Fruit fly (Drosophila melanogaster) whole organism, adult: ENCODE data around the gene CG43062.

Experiments
- CG11617 ChIP-seq: fragments of 200-800 bp; sonication (Bioruptor generic); optimal IDR thresholded peaks from 2 replicates; lab custom pipeline; 2017; ENCODE audit warnings: mild to moderate bottlenecking, missing biosample characterization, missing genetic modification reagents, missing genetic modification characterization
- CG12768 ChIP-seq: fragments of 200-800 bp; sonication (Bioruptor generic); optimal IDR thresholded peaks from 2 replicates; lab custom pipeline; 2017; ENCODE audit warnings: missing biosample characterization, missing genetic modification characterization, mild to moderate bottlenecking, moderate library complexity, missing genetic modification reagents
- CG14711 ChIP-seq: fragments of 200-800 bp; sonication (Bioruptor generic); optimal IDR thresholded peaks from 2 replicates; lab custom pipeline; 2018; ENCODE audit warnings: missing biosample characterization, mild to moderate bottlenecking, missing genetic modification characterization, moderate library complexity
- CG1620 ChIP-seq: fragments of 200-800 bp; sonication (Bioruptor generic); optimal IDR thresholded peaks from 2 replicates; lab custom pipeline; 2016; ENCODE audit warnings: missing biosample characterization, missing genetic modification characterization
- CG33017 ChIP-seq: fragments of 200-800 bp; sonication (Bioruptor generic); optimal IDR thresholded peaks from 2 replicates; lab custom pipeline; 2018; ENCODE audit warnings: missing biosample characterization, mild to moderate bottlenecking, missing genetic modification characterization, moderate library complexity
- CG5204 ChIP-seq: fragments of 200-800 bp; sonication (Bioruptor generic); optimal IDR thresholded peaks from 2 replicates; lab custom pipeline; 2016; ENCODE audit warnings: missing biosample characterization, missing genetic modification characterization
- CG7045 ChIP-seq: fragments of 200-800 bp; sonication (Bioruptor generic); optimal IDR thresholded peaks from 2 replicates; lab custom pipeline; 2017; ENCODE audit warnings: missing biosample characterization, mild to moderate bottlenecking, missing genetic modification characterization
- CG7101 ChIP-seq: fragments of 200-800 bp; sonication (Bioruptor generic); optimal IDR thresholded peaks from 2 replicates; lab custom pipeline; 2018; ENCODE audit warnings: missing biosample characterization, mild to moderate bottlenecking, missing genetic modification characterization, moderate library complexity
- Clk ChIP-seq: fragments of 200-800 bp; sonication (Bioruptor generic); optimal IDR thresholded peaks from 2 replicates; lab custom pipeline; 2017; ENCODE audit warnings: missing biosample characterization, missing genetic modification characterization
- Crg-1 ChIP-seq: fragments of 200-800 bp; sonication (Bioruptor generic); optimal IDR thresholded peaks from 2 replicates; lab custom pipeline; 2016; ENCODE audit warnings: missing biosample characterization, missing genetic modification characterization
- Hr96 ChIP-seq: fragments of 200-800 bp; sonication (Bioruptor generic); optimal IDR thresholded peaks from 2 replicates; lab custom pipeline; 2016; ENCODE audit warnings: missing biosample characterization, missing genetic modification characterization
- Mnt ChIP-seq: fragments of 200-800 bp; sonication (Bioruptor generic); optimal IDR thresholded peaks from 2 replicates; lab custom pipeline; 2016; ENCODE audit warnings: missing biosample characterization, mild to moderate bottlenecking, missing genetic modification characterization
- bab1 ChIP-seq: fragments of 200-800 bp; sonication (Bioruptor generic); optimal IDR thresholded peaks from 3 replicates; lab custom pipeline; 2019; ENCODE audit warnings: missing biosample characterization, mild to moderate bottlenecking, missing genetic modification characterization, moderate library complexity
- cic ChIP-seq: fragments of 200-800 bp; sonication (Bioruptor generic); optimal IDR thresholded peaks from 2 replicates; lab custom pipeline; 2017; ENCODE audit warnings: missing biosample characterization, mild to moderate bottlenecking, missing genetic modification characterization, moderate library complexity
- cnc ChIP-seq, 2 experiments: fragments of >200 bp; optimal IDR thresholded peaks; 2 replicates each; lab custom pipeline; 2017
- kay ChIP-seq: fragments of 200-800 bp; sonication (Bioruptor generic); peaks from one replicate; lab custom pipeline; 2016; ENCODE audit warnings: missing biosample characterization, missing genetic modification characterization, borderline replicate concordance
- ovo ChIP-seq: fragments of 200-800 bp; sonication (Bioruptor generic); optimal IDR thresholded peaks from 2 replicates; lab custom pipeline; 2016; ENCODE audit warnings: missing biosample characterization, missing genetic modification characterization
- pad ChIP-seq: fragments of 200-800 bp; sonication (Bioruptor generic); optimal IDR thresholded peaks from 3 replicates; lab custom pipeline; 2017; ENCODE audit warnings: missing biosample characterization, missing genetic modification characterization, mild to moderate bottlenecking, moderate library complexity, missing genetic modification reagents
- tj ChIP-seq: fragments of 200-800 bp; sonication (Bioruptor generic); optimal IDR thresholded peaks from 3 replicates; lab custom pipeline; 2017; ENCODE audit warnings: missing biosample characterization, mild to moderate bottlenecking, missing genetic modification characterization, moderate library complexity
- toe ChIP-seq: fragments of 200-800 bp; sonication (Bioruptor generic); optimal IDR thresholded peaks from 2 replicates; lab custom pipeline; 2016; ENCODE audit warnings: missing biosample characterization, missing genetic modification characterization

The CG43062 gene

dm6 chr3R:11764279-11764880 lies 14.2 kb downstream of the CG43062 start, which contains the start of gene Lk6:
Gene Lk6 (minus strand): TSS chr3R:11764457.
- TF ChIP-seq CG5204 (GFP tag; lab: Kevin White, UChicago) (no peak), Hr96 (no peak), CG11617 (GFP tag; lab: Kevin White, UChicago) (peak; percentile 85), Clk (GFP tag; lab: Kevin White, UChicago) (peak; percentile 9), tj (GFP tag; lab: Kevin White, UChicago) (peak; percentile 78), CG7101 (tag; lab: Kevin White, UChicago) (peak; percentile 80), cic (peak; percentile 93), CG12768 (GFP tag; lab: Kevin White, UChicago) (peak; percentile 73), CG1620 (GFP tag; lab: Kevin White, UChicago) (peak; percentile 59), ovo (peak; percentile 54), Crg-1 (no peak), Mnt (GFP tag; lab: Kevin White, UChicago) (peak; percentile 82), cnc (optimal IDR thresholded peaks at IDR 0.05; lab: Kevin White, UChicago) (no peak), CG14711 (tag; lab: Kevin White, UChicago) (peak; percentile 45), CG7045 (GFP tag; lab: Kevin White, UChicago) (peak; percentile 58), kay (GFP tag; lab: Kevin White, UChicago) (peak; percentile 90), bab1 (GFP tag; lab: Kevin White, UChicago) (peak; percentile 90), pad (GFP tag; lab: Kevin White, UChicago) (peak; percentile 47), toe (GFP tag; lab: Kevin White, UChicago) (no peak), CG33017 (tag; lab: Kevin White, UChicago) (peak; percentile 84)

DNA sequence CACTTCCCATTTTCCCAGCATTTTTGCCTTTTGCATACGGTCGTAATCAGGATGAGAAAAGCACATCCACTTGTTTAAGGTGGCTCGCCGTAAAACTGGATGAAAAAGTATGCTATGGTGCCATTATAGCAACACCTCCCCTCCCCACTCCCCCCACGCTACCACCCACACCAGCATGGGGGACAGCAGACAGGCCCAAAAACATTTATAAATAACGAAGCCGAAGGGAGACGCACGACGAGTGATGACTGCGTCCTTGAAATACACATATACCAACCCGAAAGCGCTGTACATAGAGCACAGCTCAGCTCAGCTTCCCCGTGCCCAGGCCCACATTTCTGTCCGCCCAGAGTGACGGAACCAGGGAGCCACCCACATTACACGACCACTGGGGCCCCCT lies 20.6 kb downstream of the CG43062 start:
- TF ChIP-seq CG7045 (GFP tag; lab: Kevin White, UChicago) = no peak
- TF ChIP-seq cnc (optimal IDR thresholded peaks at IDR 0.05; lab: Kevin White, UChicago) = no peak
- no peak for TF ChIP-seq CG14711 (tag; lab: Kevin White, UChicago)
- no peak for TF ChIP-seq toe (GFP tag; lab: Kevin White, UChicago)
- no peak for TF ChIP-seq cic
- TF ChIP-seq Hr96 = no peak
- TF ChIP-seq CG7101 (tag; lab: Kevin White, UChicago) = no peak
- TF ChIP-seq pad (GFP tag; lab: Kevin White, UChicago) = no peak
- TF ChIP-seq Mnt (GFP tag; lab: Kevin White, UChicago) = no peak
- TF ChIP-seq Crg-1 = no peak
- TF ChIP-seq Clk (GFP tag; lab: Kevin White, UChicago) = no peak
- TF ChIP-seq CG11617 (GFP tag; lab: Kevin White, UChicago) = no peak
- no peak for TF ChIP-seq CG1620 (GFP tag; lab: Kevin White, UChicago)
- no peak for TF ChIP-seq bab1 (GFP tag; lab: Kevin White, UChicago)
- no peak for TF ChIP-seq ovo
- no peak for TF ChIP-seq CG12768 (GFP tag; lab: Kevin White, UChicago)
- no peak for TF ChIP-seq CG5204 (GFP tag; lab: Kevin White, UChicago)

DNA sequence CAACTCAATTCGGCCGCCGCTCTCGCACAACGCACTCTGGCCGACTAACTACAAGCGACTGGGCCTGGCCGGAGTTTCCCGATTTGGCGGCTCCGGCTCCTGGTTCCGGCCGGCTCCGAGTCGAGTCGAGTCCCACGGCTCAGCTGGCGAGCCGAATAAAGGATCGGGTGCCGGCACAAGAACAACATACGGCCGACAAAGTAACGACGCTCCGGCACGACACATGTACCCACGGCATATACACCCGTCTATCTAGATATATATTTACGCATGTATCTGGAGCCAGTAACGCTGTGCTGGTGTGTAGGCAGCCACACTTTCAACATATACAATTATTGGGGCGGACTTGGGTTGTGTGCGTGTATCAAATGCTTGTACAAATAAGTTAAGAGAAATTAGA lies 21.4 kb downstream of the CG43062 start:
- TF ChIP-seq CG11617 (GFP tag; lab: Kevin White, UChicago) (no peak), Hr96 (no peak), cic (no peak), cnc (optimal IDR thresholded peaks at IDR 0.05; lab: Kevin White, UChicago) (no peak)

DNA sequence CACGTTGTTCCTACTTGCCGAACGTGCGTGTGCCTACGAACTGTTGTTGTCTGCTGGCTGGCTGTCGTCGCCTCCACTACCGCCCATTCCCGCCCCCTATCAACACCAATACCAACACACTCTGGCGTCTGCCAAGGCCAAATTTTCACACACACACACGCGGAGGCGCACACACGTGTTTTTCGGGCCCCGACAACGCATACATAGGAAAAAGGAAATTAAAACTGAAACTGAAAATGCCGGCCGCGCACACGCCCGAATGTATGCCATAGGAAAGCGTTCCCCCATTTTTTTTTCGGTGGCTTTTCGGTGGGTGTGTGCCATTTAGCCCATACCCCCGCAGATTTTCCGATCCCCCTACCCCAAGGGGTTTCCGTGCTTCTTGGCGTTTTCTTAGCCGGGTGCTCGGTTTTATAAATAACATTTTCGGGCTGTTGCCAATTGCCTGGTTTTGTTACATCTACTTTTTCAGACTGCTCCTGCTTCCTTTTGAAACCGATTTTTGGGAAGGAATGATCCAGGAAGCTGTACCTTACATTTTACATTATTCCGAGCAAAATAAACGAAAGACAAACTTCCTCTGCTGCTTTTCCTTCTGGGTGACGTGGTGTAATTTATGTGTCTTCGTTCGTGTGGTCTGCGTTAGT lies 22.2 kb downstream of the CG43062 start:
- no peak for TF ChIP-seq CG12768 (GFP tag; lab: Kevin White, UChicago)
- TF ChIP-seq tj (GFP tag; lab: Kevin White, UChicago) = no peak
- TF ChIP-seq cic = no peak
- no peak for TF ChIP-seq CG7045 (GFP tag; lab: Kevin White, UChicago)
- no peak for TF ChIP-seq ovo
- no peak for TF ChIP-seq cnc (optimal IDR thresholded peaks at IDR 0.05; lab: Kevin White, UChicago)
- TF ChIP-seq Mnt (GFP tag; lab: Kevin White, UChicago) = peak; percentile 20
- TF ChIP-seq kay (GFP tag; lab: Kevin White, UChicago) = peak; percentile 13
- no peak for TF ChIP-seq Hr96
- TF ChIP-seq bab1 (GFP tag; lab: Kevin White, UChicago) = no peak
- no peak for TF ChIP-seq CG5204 (GFP tag; lab: Kevin White, UChicago)

- no peak for TF ChIP-seq toe (GFP tag; lab: Kevin White, UChicago)
- no peak for TF ChIP-seq Hr96
- no peak for TF ChIP-seq pad (GFP tag; lab: Kevin White, UChicago)
Measured at dm6 chr3R:11773325-11773998, 23.3 kb downstream of the CG43062 start.

dm6 chr3R:11773999-11774397 lies 23.9 kb downstream of the CG43062 start:
- TF ChIP-seq CG11617 (GFP tag; lab: Kevin White, UChicago) (peak; percentile 63), Mnt (GFP tag; lab: Kevin White, UChicago) (no peak), cic (no peak), CG5204 (GFP tag; lab: Kevin White, UChicago) (no peak), tj (GFP tag; lab: Kevin White, UChicago) (no peak), cnc (optimal IDR thresholded peaks at IDR 0.05; lab: Kevin White, UChicago) (no peak), kay (GFP tag; lab: Kevin White, UChicago) (no peak), Clk (GFP tag; lab: Kevin White, UChicago) (peak; percentile 9), CG1620 (GFP tag; lab: Kevin White, UChicago) (no peak), CG33017 (tag; lab: Kevin White, UChicago) (peak; percentile 84), toe (GFP tag; lab: Kevin White, UChicago) (no peak), CG12768 (GFP tag; lab: Kevin White, UChicago) (peak; percentile 58), Hr96 (no peak), CG14711 (tag; lab: Kevin White, UChicago) (peak; percentile 57), CG7045 (GFP tag; lab: Kevin White, UChicago) (peak; percentile 79), pad (GFP tag; lab: Kevin White, UChicago) (peak; percentile 39), CG7101 (tag; lab: Kevin White, UChicago) (peak; percentile 63), bab1 (GFP tag; lab: Kevin White, UChicago) (no peak), Crg-1 (no peak), ovo (no peak)
